Fruit fly (Drosophila melanogaster): ENCODE results near the gene CG33986.

Gene CG33986

dm6 chr3L:15525153-15525552 lies at the start of gene CG33986:
Gene CG33986, minus strand, starts transcription at chr3L:15525253.
- TF ChIP-seq noc (tag; optimal IDR thresholded peaks at IDR 0.05) = no peak

- TF ChIP-seq noc (tag; optimal IDR thresholded peaks at IDR 0.05) = no peak
Observed at dm6 chr3L:15570571-15570970, 45.5 kb upstream of the CG33986 start.

dm6 chr3L:15568748-15569147 lies 43.7 kb upstream of the CG33986 start:
- no peak for TF ChIP-seq noc (tag; optimal IDR thresholded peaks at IDR 0.05)

dm6 chr3L:15566484-15566955 lies 41.5 kb upstream of the CG33986 start:
- peak; percentile 86 for TF ChIP-seq noc (tag; optimal IDR thresholded peaks at IDR 0.05)

dm6 chr3L:15565829-15566433 lies 40.9 kb upstream of the CG33986 start, which contains the start of gene dop:
Gene dop, plus strand, starts transcription at chr3L:15566013.
- no peak for TF ChIP-seq noc (tag; optimal IDR thresholded peaks at IDR 0.05)

- no peak for TF ChIP-seq noc (tag; optimal IDR thresholded peaks at IDR 0.05)
Observed at dm6 chr3L:15563851-15564106, 38.7 kb upstream of the CG33986 start.

dm6 chr3L:15563058-15563850 lies 38.2 kb upstream of the CG33986 start, which contains the start of the genes CG7739 and SCCRO:
Gene CG7739, minus strand, starts transcription at chr3L:15563065.
Gene SCCRO, plus strand, starts transcription at chr3L:15563427.
- TF ChIP-seq noc (tag; optimal IDR thresholded peaks at IDR 0.05) = no peak

dm6 chr3L:15562727-15563057 lies 37.6 kb upstream of the CG33986 start:
- no peak for TF ChIP-seq noc (tag; optimal IDR thresholded peaks at IDR 0.05)

- TF ChIP-seq noc (tag; optimal IDR thresholded peaks at IDR 0.05) = no peak
Observed at dm6 chr3L:15553993-15554644, 29.1 kb upstream of the CG33986 start, which contains the start of gene AGO2. Gene AGO2, plus strand, starts transcription at chr3L:15554113.

dm6 chr3L:15548843-15549242 lies 23.8 kb upstream of the CG33986 start:
- peak; percentile 9 for TF ChIP-seq noc (tag; optimal IDR thresholded peaks at IDR 0.05)

dm6 chr3L:15547187-15547790 lies 22.2 kb upstream of the CG33986 start:
- no peak for TF ChIP-seq noc (tag; optimal IDR thresholded peaks at IDR 0.05)

- TF ChIP-seq noc (tag; optimal IDR thresholded peaks at IDR 0.05) = no peak
Observed at dm6 chr3L:15544455-15545415, 19.7 kb upstream of the CG33986 start.

dm6 chr3L:15543467-15543866 lies 18.4 kb upstream of the CG33986 start:
- TF ChIP-seq noc (tag; optimal IDR thresholded peaks at IDR 0.05) = no peak

dm6 chr3L:15543049-15543448 lies 18.0 kb upstream of the CG33986 start:
- TF ChIP-seq noc (tag; optimal IDR thresholded peaks at IDR 0.05) = no peak

- TF ChIP-seq noc (tag; optimal IDR thresholded peaks at IDR 0.05) = no peak
Observed at dm6 chr3L:15541281-15541680, 16.2 kb upstream of the CG33986 start.
